Fruit fly (Drosophila melanogaster) Kc167 (cell line): Measurements from ENCODE around the gene kay.

Experiments
- Myc ChIP-seq: fragments of >200 bp; optimal IDR thresholded peaks from 2 replicates; lab custom pipeline; 2017; ENCODE audit warnings: missing external identifiers
- Sin3A ChIP-seq: fragments of >200 bp; optimal IDR thresholded peaks from 2 replicates; lab custom pipeline; 2018; ENCODE audit warnings: missing external identifiers

DNA sequence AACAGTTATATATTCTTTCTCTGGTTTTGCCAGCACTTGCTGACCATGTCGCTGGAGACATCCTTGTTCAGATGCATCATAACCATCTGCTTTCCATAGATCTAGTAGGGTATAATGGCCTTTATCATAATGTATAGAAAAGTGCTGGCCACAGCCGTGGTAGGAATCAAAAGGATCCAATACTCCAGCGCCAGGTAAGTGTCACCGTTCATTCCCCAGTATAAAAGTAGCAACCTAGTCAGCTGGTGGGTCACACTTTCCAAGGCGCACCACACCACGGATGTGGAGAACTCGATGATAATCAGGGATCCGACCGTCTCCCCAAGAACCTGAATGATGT, 69.9 kb downstream of the kay start, which contains the start of gene Prtl99C:
- no peak for TF ChIP-seq Myc
- TF ChIP-seq Sin3A (lab: Kevin White, UChicago) = no peak
